Fruit fly (Drosophila melanogaster) whole organism, adult: Measurements from ENCODE around the gene Cdc50.

Experiments used
- CG11617 ChIP-seq: fragments of 200-800 bp; sonication (Bioruptor generic); optimal IDR thresholded peaks from 2 replicates; lab custom pipeline; 2017; ENCODE audit warnings: mild to moderate bottlenecking, missing biosample characterization, missing genetic modification reagents, missing genetic modification characterization
- CG1620 ChIP-seq: fragments of 200-800 bp; sonication (Bioruptor generic); optimal IDR thresholded peaks from 2 replicates; lab custom pipeline; 2016; ENCODE audit warnings: missing biosample characterization, missing genetic modification characterization
- Clk ChIP-seq: fragments of 200-800 bp; sonication (Bioruptor generic); optimal IDR thresholded peaks from 2 replicates; lab custom pipeline; 2017; ENCODE audit warnings: missing biosample characterization, missing genetic modification characterization
- Hr96 ChIP-seq: fragments of 200-800 bp; sonication (Bioruptor generic); optimal IDR thresholded peaks from 2 replicates; lab custom pipeline; 2016; ENCODE audit warnings: missing biosample characterization, missing genetic modification characterization
- bab1 ChIP-seq: fragments of 200-800 bp; sonication (Bioruptor generic); optimal IDR thresholded peaks from 3 replicates; lab custom pipeline; 2019; ENCODE audit warnings: missing biosample characterization, mild to moderate bottlenecking, missing genetic modification characterization, moderate library complexity
- kay ChIP-seq: fragments of 200-800 bp; sonication (Bioruptor generic); peaks from one replicate; lab custom pipeline; 2016; ENCODE audit warnings: missing biosample characterization, missing genetic modification characterization, borderline replicate concordance
- ovo ChIP-seq: fragments of 200-800 bp; sonication (Bioruptor generic); optimal IDR thresholded peaks from 2 replicates; lab custom pipeline; 2016; ENCODE audit warnings: missing biosample characterization, missing genetic modification characterization
- pad ChIP-seq: fragments of 200-800 bp; sonication (Bioruptor generic); optimal IDR thresholded peaks from 3 replicates; lab custom pipeline; 2017; ENCODE audit warnings: missing biosample characterization, missing genetic modification characterization, mild to moderate bottlenecking, moderate library complexity, missing genetic modification reagents
- tj ChIP-seq: fragments of 200-800 bp; sonication (Bioruptor generic); optimal IDR thresholded peaks from 3 replicates; lab custom pipeline; 2017; ENCODE audit warnings: missing biosample characterization, mild to moderate bottlenecking, missing genetic modification characterization, moderate library complexity

dm6 chrX:16456582-16456981, 15.5 kb upstream of the Cdc50 start:
- TF ChIP-seq ovo (no peak), CG1620 (GFP tag; lab: Kevin White, UChicago) (no peak), Clk (GFP tag; lab: Kevin White, UChicago) (no peak), Hr96 (GFP tag; lab: Kevin White, UChicago) (no peak), kay (GFP tag; lab: Kevin White, UChicago) (no peak), pad (GFP tag; lab: Kevin White, UChicago) (no peak), bab1 (GFP tag; lab: Kevin White, UChicago) (no peak), CG11617 (GFP tag; lab: Kevin White, UChicago) (no peak), tj (no peak)
